Worm (Caenorhabditis elegans): ENCODE results near the gene meg-1.

- TF ChIP-seq fkh-10 (GFP tag; optimal IDR thresholded peaks at IDR 0.05) (no peak), tbx-2 (tag; optimal IDR thresholded peaks at IDR 0.05) (no peak), skn-1 (tag; optimal IDR thresholded peaks at IDR 0.05) (no peak), jun-1 (tag; optimal IDR thresholded peaks at IDR 0.05) (no peak), nhr-77 (tag; optimal IDR thresholded peaks at IDR 0.05) (no peak), egl-27 (tag; optimal IDR thresholded peaks at IDR 0.05) (no peak), ceh-8 (GFP tag; optimal IDR thresholded peaks at IDR 0.05) (no peak), pag-3 (tag; optimal IDR thresholded peaks at IDR 0.05; ENCODE audit: borderline replicate concordance, insufficient read depth) (no peak), aha-1 (tag; optimal IDR thresholded peaks at IDR 0.05) (no peak), mep-1 (tag; optimal IDR thresholded peaks at IDR 0.05) (no peak), lin-39 (tag; optimal IDR thresholded peaks at IDR 0.05) (no peak), unc-62 (GFP tag; optimal IDR thresholded peaks at IDR 0.05) (no peak)
These were observed 38.9 kb upstream of the meg-1 start, which contains the start of gene pqn-39 for ce11 chrX:13968292-13968691.
